Fruit fly (Drosophila melanogaster) whole organism: Measurements from ENCODE around the gene Best4.

Experiments
- CG8478 ChIP-seq: fragments of >200 bp; optimal IDR thresholded peaks from 2 replicates; lab custom pipeline; 2018; ENCODE audit warnings: inconsistent platforms
- Dll ChIP-seq: fragments of >200 bp; optimal IDR thresholded peaks from 2 replicates; lab custom pipeline; 2017
- EcR ChIP-seq, 2 experiments: fragments of >200 bp; optimal IDR thresholded peaks; 2 replicates each; lab custom pipeline; 2017; ENCODE audit warnings: missing biosample characterization in 2 of 2, missing genetic modification characterization in 2 of 2, missing genetic modification reagents in 2 of 2
- pan ChIP-seq: fragments of >200 bp; optimal IDR thresholded peaks from 2 replicates; lab custom pipeline; 2017
- psq ChIP-seq: fragments of >200 bp; optimal IDR thresholded peaks from 2 replicates; lab custom pipeline; 2017
- usp ChIP-seq: fragments of >200 bp; optimal IDR thresholded peaks from 2 replicates; lab custom pipeline; 2017; ENCODE audit warnings: missing biosample characterization, missing genetic modification characterization, mixed read lengths

Best4 gene

dm6 chr3L:15306447-15306846 is 7.7 kb downstream of the Best4 start:
- no peak for TF ChIP-seq EcR (GFP tag; optimal IDR thresholded peaks at IDR 0.05; lab: Kevin White, UChicago)
- TF ChIP-seq psq, result no peak
- TF ChIP-seq Dll (lab: Kevin White, UChicago), result no peak
- TF ChIP-seq pan, result no peak
- TF ChIP-seq CG8478, result no peak
- no peak for TF ChIP-seq usp (GFP tag; lab: Kevin White, UChicago)

DNA sequence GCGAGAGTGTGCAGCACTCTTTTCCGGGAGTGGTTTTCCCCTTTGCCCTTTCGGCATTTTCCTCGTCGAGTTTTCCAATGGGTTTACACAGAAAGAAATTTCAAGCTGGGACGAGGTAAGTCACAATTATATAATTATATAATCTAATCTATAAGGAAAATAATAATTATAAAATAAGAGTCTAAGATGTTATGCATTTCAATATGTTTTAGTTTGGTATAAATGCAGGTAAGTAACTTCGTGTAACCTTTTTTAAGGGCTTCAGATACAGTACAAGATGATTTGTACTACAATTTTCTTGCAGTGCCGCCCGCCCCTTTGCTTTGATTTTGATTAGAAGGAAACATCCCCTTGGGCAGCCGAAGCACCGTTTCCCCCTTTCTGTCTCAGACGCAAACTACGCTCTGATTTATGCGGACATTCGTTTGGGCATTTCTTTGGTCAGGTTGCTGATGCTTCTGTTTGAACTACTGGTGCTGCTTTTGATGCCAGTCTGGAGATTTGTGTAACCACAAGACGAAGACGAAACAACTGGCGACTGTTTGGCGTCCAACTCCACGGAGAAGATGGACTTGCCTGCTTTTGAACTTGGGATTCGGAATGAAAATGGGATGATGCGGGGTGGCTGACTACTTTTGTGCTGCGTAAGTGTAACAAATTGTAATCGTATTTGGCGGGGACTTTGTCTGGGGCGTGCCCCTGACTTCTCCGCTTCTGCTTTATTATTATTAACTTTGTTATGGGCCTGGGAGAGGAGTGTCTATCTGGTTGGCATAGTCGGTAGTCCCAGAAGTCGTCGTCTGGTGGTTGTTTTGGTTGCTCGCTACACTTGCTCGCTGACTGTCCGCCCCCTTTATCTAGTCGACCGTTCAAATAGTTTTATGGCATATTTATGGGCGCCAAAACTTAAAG is 13.0 kb downstream of the Best4 start:
- no peak for TF ChIP-seq EcR (GFP tag; optimal IDR thresholded peaks at IDR 0.05; lab: Kevin White, UChicago)
- no peak for TF ChIP-seq Dll (lab: Kevin White, UChicago)
- TF ChIP-seq CG8478, result no peak
- no peak for TF ChIP-seq usp (GFP tag; lab: Kevin White, UChicago)
- TF ChIP-seq pan, result no peak
- TF ChIP-seq psq, result no peak

dm6 chr3L:15314539-15314938 is 15.8 kb downstream of the Best4 start:
- TF ChIP-seq usp (GFP tag; lab: Kevin White, UChicago) (no peak), CG8478 (no peak), pan (no peak), psq (no peak), EcR (GFP tag; optimal IDR thresholded peaks at IDR 0.05; lab: Kevin White, UChicago) (no peak), Dll (lab: Kevin White, UChicago) (no peak)

- TF ChIP-seq CG8478, result no peak
- no peak for TF ChIP-seq psq
- no peak for TF ChIP-seq EcR (GFP tag; optimal IDR thresholded peaks at IDR 0.05; lab: Kevin White, UChicago)
- TF ChIP-seq pan, result no peak
- TF ChIP-seq Dll (lab: Kevin White, UChicago), result no peak
- no peak for TF ChIP-seq usp (GFP tag; lab: Kevin White, UChicago)
Measured at dm6 chr3L:15314997-15315396, 16.2 kb downstream of the Best4 start.

dm6 chr3L:15315400-15315799 is 16.6 kb downstream of the Best4 start:
- no peak for TF ChIP-seq usp (GFP tag; lab: Kevin White, UChicago)
- TF ChIP-seq CG8478, result no peak
- TF ChIP-seq Dll (lab: Kevin White, UChicago), result no peak
- no peak for TF ChIP-seq pan
- TF ChIP-seq EcR (GFP tag; optimal IDR thresholded peaks at IDR 0.05; lab: Kevin White, UChicago), result no peak
- TF ChIP-seq psq, result no peak

- TF ChIP-seq Dll (lab: Kevin White, UChicago) (no peak), CG8478 (no peak), psq (no peak), usp (GFP tag; lab: Kevin White, UChicago) (no peak), EcR (GFP tag; optimal IDR thresholded peaks at IDR 0.05; lab: Kevin White, UChicago) (no peak), pan (no peak)
Measured at dm6 chr3L:15320241-15320640, 21.5 kb downstream of the Best4 start.

- TF ChIP-seq usp (GFP tag; lab: Kevin White, UChicago) (no peak), EcR (GFP tag; optimal IDR thresholded peaks at IDR 0.05; lab: Kevin White, UChicago) (no peak)
Measured at dm6 chr3L:15321001-15321438, 22.3 kb downstream of the Best4 start.

dm6 chr3L:15322173-15322572 is 23.4 kb downstream of the Best4 start:
- TF ChIP-seq EcR (GFP tag; optimal IDR thresholded peaks at IDR 0.05; lab: Kevin White, UChicago) (no peak), usp (GFP tag; lab: Kevin White, UChicago) (no peak), Dll (lab: Kevin White, UChicago) (no peak), psq (no peak), pan (no peak), CG8478 (no peak)

dm6 chr3L:15325445-15325844 is 26.7 kb downstream of the Best4 start:
- TF ChIP-seq Dll (lab: Kevin White, UChicago), result no peak
- TF ChIP-seq pan, result no peak
- TF ChIP-seq CG8478, result no peak
- TF ChIP-seq usp (GFP tag; lab: Kevin White, UChicago), result no peak

DNA sequence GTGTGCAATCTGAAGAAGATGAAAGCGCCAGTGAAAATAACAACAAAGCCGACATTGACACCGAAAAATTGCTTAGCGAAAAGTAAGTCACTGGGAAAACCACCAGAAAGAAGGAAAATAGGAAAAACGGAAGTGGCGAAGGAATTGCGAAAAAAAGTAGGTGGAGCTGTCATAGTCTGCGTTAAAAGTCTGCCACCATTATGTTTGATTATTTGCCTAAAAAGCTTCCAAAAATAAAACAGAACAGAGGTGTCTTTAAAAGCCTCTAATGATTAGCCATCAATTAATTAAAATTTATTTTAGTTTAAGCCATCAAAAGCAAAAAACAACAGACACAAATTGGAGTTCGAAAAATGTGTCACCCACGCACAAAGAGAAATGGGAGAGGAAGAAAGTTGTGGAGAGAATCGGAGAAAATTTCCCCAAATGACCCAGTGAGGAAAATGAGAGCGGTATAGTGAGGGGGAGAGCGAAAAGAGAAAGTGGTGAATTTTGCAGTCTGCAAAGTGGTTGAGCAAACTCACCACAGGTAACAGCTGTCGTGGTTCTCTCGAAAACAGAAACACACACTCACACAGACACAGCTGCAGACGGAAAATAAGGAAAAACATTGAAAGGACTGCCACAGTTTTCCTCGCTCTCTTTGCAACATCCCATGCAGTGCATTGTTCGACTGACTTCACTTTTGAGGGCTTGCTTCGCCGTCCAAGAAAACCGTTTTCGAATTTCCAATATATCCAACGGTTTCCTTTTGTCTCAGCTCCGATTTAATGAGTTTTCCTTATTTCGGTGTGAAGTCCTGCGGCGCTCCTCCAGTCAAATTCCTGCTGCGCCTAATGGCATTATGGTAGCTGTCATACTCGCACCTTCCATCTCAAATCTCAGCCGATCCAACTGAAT is 30.8 kb downstream of the Best4 start:
- TF ChIP-seq EcR (GFP tag; optimal IDR thresholded peaks at IDR 0.05; lab: Kevin White, UChicago) (no peak), psq (no peak), Dll (lab: Kevin White, UChicago) (no peak), usp (GFP tag; lab: Kevin White, UChicago) (no peak), CG8478 (no peak), pan (no peak)

- TF ChIP-seq usp (GFP tag; lab: Kevin White, UChicago) (no peak), Dll (lab: Kevin White, UChicago) (no peak), pan (no peak), psq (no peak), EcR (GFP tag; optimal IDR thresholded peaks at IDR 0.05; lab: Kevin White, UChicago) (no peak), CG8478 (no peak)
Measured at dm6 chr3L:15330161-15330542, 31.4 kb downstream of the Best4 start.

dm6 chr3L:15334640-15335039 is 35.9 kb downstream of the Best4 start:
- TF ChIP-seq CG8478 (no peak), psq (no peak), Dll (lab: Kevin White, UChicago) (no peak), EcR (GFP tag; optimal IDR thresholded peaks at IDR 0.05; lab: Kevin White, UChicago) (no peak), usp (GFP tag; lab: Kevin White, UChicago) (no peak), pan (no peak)
